Fruit fly (Drosophila melanogaster) whole organism, embryonic: ENCODE results near the gene barc.

Experiments used
- Awh ChIP-seq: fragments of 200-800 bp; sonication (Bioruptor generic); IDR thresholded peaks from 2 replicates; pipeline ENCODE4, ENCODE4 v1.3.6; 2022; ENCODE audit warnings: missing biosample characterization, missing genetic modification characterization
- B-H1 ChIP-seq: fragments of 200-800 bp; sonication (Bioruptor generic); IDR thresholded peaks from 3 replicates; pipeline ENCODE4 v1.3.6; 2022; ENCODE audit warnings: missing biosample characterization, missing genetic modification characterization
- CG10321 ChIP-seq: fragments of 200-800 bp; sonication (Bioruptor generic); IDR thresholded peaks from 2 replicates; pipeline ENCODE4 v1.3.6; 2022; ENCODE audit warnings: missing biosample characterization, missing genetic modification characterization
- CG12219 ChIP-seq: fragments of 200-800 bp; sonication (Bioruptor generic); optimal IDR thresholded peaks from 3 replicates; lab custom pipeline; 2018; ENCODE audit warnings: missing biosample characterization, mild to moderate bottlenecking, missing genetic modification characterization
- CG12769 ChIP-seq: fragments of 200-800 bp; sonication (Bioruptor generic); optimal IDR thresholded peaks from 2 replicates; lab custom pipeline; 2019; ENCODE audit warnings: missing biosample characterization, mild to moderate bottlenecking, missing genetic modification characterization, moderate library complexity
- CG13123 ChIP-seq: fragments of 200-800 bp; sonication (Bioruptor generic); optimal IDR thresholded peaks from 2 replicates; lab custom pipeline; 2016; ENCODE audit warnings: missing biosample characterization, missing genetic modification characterization
- CG14667 ChIP-seq: fragments of 200-800 bp; sonication (Bioruptor generic); IDR thresholded peaks from 2 replicates; pipeline ENCODE4 v1.3.6; 2022; ENCODE audit warnings: missing biosample characterization, missing genetic modification characterization
- CG16815 ChIP-seq: fragments of 200-800 bp; sonication (Bioruptor generic); optimal IDR thresholded peaks from 3 replicates; lab custom pipeline; 2017; ENCODE audit warnings: missing biosample characterization, mild to moderate bottlenecking, missing genetic modification characterization
- CG17328 ChIP-seq: fragments of 200-800 bp; sonication (Bioruptor generic); IDR thresholded peaks from 2 replicates; pipeline ENCODE4 v1.3.6; 2022; ENCODE audit warnings: missing biosample characterization, missing genetic modification characterization
- CG17802 ChIP-seq: fragments of 200-800 bp; sonication (Bioruptor generic); optimal IDR thresholded peaks from 2 replicates; lab custom pipeline; 2018; ENCODE audit warnings: missing biosample characterization, mild to moderate bottlenecking, missing genetic modification characterization, moderate library complexity
- CG1832 ChIP-seq: fragments of 200-800 bp; sonication (Bioruptor generic); optimal IDR thresholded peaks from 2 replicates; lab custom pipeline; 2017; ENCODE audit warnings: missing biosample characterization, mild to moderate bottlenecking, missing genetic modification characterization, inconsistent platforms
- CG2120 ChIP-seq: fragments of 200-800 bp; sonication (Bioruptor generic); optimal IDR thresholded peaks from 3 replicates; lab custom pipeline; 2016; ENCODE audit warnings: missing biosample characterization, missing genetic modification characterization
- CG30403 ChIP-seq: fragments of 200-800 bp; sonication (Bioruptor generic); optimal IDR thresholded peaks from 3 replicates; lab custom pipeline; 2016; ENCODE audit warnings: missing biosample characterization, missing genetic modification characterization
- CG31224 ChIP-seq: fragments of 200-800 bp; sonication (Bioruptor generic); IDR thresholded peaks from 2 replicates; pipeline ENCODE4 v1.3.6; 2022; ENCODE audit warnings: missing biosample characterization, missing genetic modification characterization
- CG32532 ChIP-seq: fragments of 200-800 bp; sonication (Bioruptor generic); IDR thresholded peaks from 2 replicates; pipeline ENCODE4 v1.3.6; 2022; ENCODE audit warnings: missing biosample characterization, missing genetic modification characterization
- CG33557 ChIP-seq: fragments of 200-800 bp; sonication (Bioruptor generic); optimal IDR thresholded peaks from 2 replicates; lab custom pipeline; 2019; ENCODE audit warnings: missing biosample characterization, mild to moderate bottlenecking, missing genetic modification characterization, moderate library complexity
- CG4424 ChIP-seq: fragments of 200-800 bp; sonication (Bioruptor generic); optimal IDR thresholded peaks from 3 replicates; lab custom pipeline; 2016; ENCODE audit warnings: missing biosample characterization, missing genetic modification characterization
- CG4707 ChIP-seq: fragments of 200-800 bp; sonication (Bioruptor generic); optimal IDR thresholded peaks from 2 replicates; lab custom pipeline; 2018; ENCODE audit warnings: missing biosample characterization, mild to moderate bottlenecking, missing genetic modification characterization, moderate library complexity
- CG6175 ChIP-seq: fragments of 200-800 bp; sonication (Bioruptor generic); IDR thresholded peaks from 3 replicates; pipeline ENCODE4 v1.3.6; 2022; ENCODE audit warnings: missing biosample characterization, missing genetic modification characterization
- CG6854 ChIP-seq: fragments of 200-800 bp; sonication (Bioruptor generic); optimal IDR thresholded peaks from 3 replicates; lab custom pipeline; 2017; ENCODE audit warnings: missing biosample characterization, mild to moderate bottlenecking, missing genetic modification characterization
- CG7839 ChIP-seq: fragments of 200-800 bp; sonication (Bioruptor generic); optimal IDR thresholded peaks from 3 replicates; lab custom pipeline; 2018; ENCODE audit warnings: missing biosample characterization, mild to moderate bottlenecking, missing genetic modification characterization, moderate library complexity
- CG9437 ChIP-seq: fragments of 200-800 bp; sonication (Bioruptor generic); optimal IDR thresholded peaks from 2 replicates; lab custom pipeline; 2018; ENCODE audit warnings: missing biosample characterization, mild to moderate bottlenecking, missing genetic modification characterization
- CrebB ChIP-seq: fragments of 200-800 bp; sonication (Bioruptor generic); optimal IDR thresholded peaks from 3 replicates; lab custom pipeline; 2018; ENCODE audit warnings: missing biosample characterization, mild to moderate bottlenecking, missing genetic modification characterization
- D19B ChIP-seq: fragments of 200-800 bp; sonication (Bioruptor generic); optimal IDR thresholded peaks from 2 replicates; lab custom pipeline; 2017; ENCODE audit warnings: missing biosample characterization, mild to moderate bottlenecking, missing genetic modification characterization
- Dbx ChIP-seq: fragments of 200-800 bp; sonication (Bioruptor generic); IDR thresholded peaks from 3 replicates; pipeline ENCODE4 v1.3.6; 2022; ENCODE audit warnings: missing biosample characterization, missing genetic modification characterization
- Fer1 ChIP-seq: fragments of 200-800 bp; sonication (Bioruptor generic); optimal IDR thresholded peaks from 2 replicates; lab custom pipeline; 2017; ENCODE audit warnings: missing biosample characterization, mild to moderate bottlenecking, missing genetic modification characterization
- H2.0 ChIP-seq: fragments of 200-800 bp; sonication (Bioruptor generic); IDR thresholded peaks from 2 replicates; pipeline ENCODE4 v1.3.6; 2022; ENCODE audit warnings: missing biosample characterization, missing genetic modification characterization
- HLH4C ChIP-seq: fragments of 200-800 bp; sonication (Bioruptor generic); IDR thresholded peaks from 3 replicates; pipeline ENCODE4 v1.3.6; 2022; ENCODE audit warnings: missing biosample characterization, missing genetic modification characterization; ENCODE audit not compliant: partially characterized antibody
- Hmr ChIP-seq: fragments of 200-800 bp; sonication (Bioruptor generic); optimal IDR thresholded peaks from 3 replicates; lab custom pipeline; 2017; ENCODE audit warnings: mild to moderate bottlenecking, missing biosample characterization, missing genetic modification reagents, missing genetic modification characterization
- Mad ChIP-seq: fragments of 200-800 bp; sonication (Bioruptor generic); optimal IDR thresholded peaks from 2 replicates; lab custom pipeline; 2016; ENCODE audit warnings: missing biosample characterization, missing genetic modification characterization
- PHDP ChIP-seq: fragments of 200-800 bp; sonication (Bioruptor generic); optimal IDR thresholded peaks from 3 replicates; lab custom pipeline; 2018; ENCODE audit warnings: missing biosample characterization, mild to moderate bottlenecking, missing genetic modification characterization, moderate library complexity
- Ptx1 ChIP-seq: fragments of 200-800 bp; sonication (Bioruptor generic); IDR thresholded peaks from 2 replicates; pipeline ENCODE4 v1.3.6; 2022; ENCODE audit warnings: missing biosample characterization, missing genetic modification characterization
- Rfx ChIP-seq: fragments of 200-800 bp; sonication (Bioruptor generic); IDR thresholded peaks from 2 replicates; pipeline ENCODE4 v1.3.6; 2022; ENCODE audit warnings: missing biosample characterization, missing genetic modification characterization
- Sox102F ChIP-seq: fragments of 200-800 bp; sonication (Bioruptor generic); optimal IDR thresholded peaks from 2 replicates; lab custom pipeline; 2018; ENCODE audit warnings: missing biosample characterization, mild to moderate bottlenecking, missing genetic modification characterization, moderate library complexity
- ara ChIP-seq: fragments of 200-800 bp; sonication (Bioruptor generic); IDR thresholded peaks from 2 replicates; pipeline ENCODE4 v1.3.6; 2022; ENCODE audit warnings: missing biosample characterization, missing genetic modification characterization
- ase ChIP-seq: fragments of 200-800 bp; sonication (Bioruptor generic); IDR thresholded peaks from 3 replicates; pipeline ENCODE4 v1.3.6; 2022; ENCODE audit warnings: missing biosample characterization, missing genetic modification characterization
- ci ChIP-seq: fragments of 200-800 bp; sonication (Bioruptor generic); IDR thresholded peaks from 3 replicates; pipeline ENCODE4 v1.3.6; 2022; ENCODE audit warnings: missing biosample characterization, missing genetic modification characterization
- cwo ChIP-seq: fragments of 200-800 bp; sonication (Bioruptor generic); optimal IDR thresholded peaks from 3 replicates; lab custom pipeline; 2017; ENCODE audit warnings: missing biosample characterization, missing genetic modification characterization, mild to moderate bottlenecking, moderate library complexity, missing genetic modification reagents
- dm ChIP-seq: fragments of 200-800 bp; sonication (Bioruptor generic); optimal IDR thresholded peaks from 3 replicates; lab custom pipeline; 2016; ENCODE audit warnings: missing biosample characterization, missing genetic modification characterization
- dysf ChIP-seq: fragments of 200-800 bp; sonication (Bioruptor generic); IDR thresholded peaks from 3 replicates; pipeline ENCODE4 v1.3.6; 2022; ENCODE audit warnings: missing biosample characterization, missing genetic modification characterization
- eve ChIP-seq, 2 experiments: fragments of >200 bp; optimal IDR thresholded peaks; 2 replicates each; lab custom pipeline; 2017; ENCODE audit warnings: missing biosample characterization in 2 of 2, missing genetic modification characterization in 2 of 2
- gcm2 ChIP-seq: fragments of 200-800 bp; sonication (Bioruptor generic); optimal IDR thresholded peaks from 2 replicates; lab custom pipeline; 2016; ENCODE audit warnings: missing biosample characterization, missing genetic modification characterization
- gro ChIP-seq: fragments of 200-800 bp; sonication (Bioruptor generic); optimal IDR thresholded peaks from 2 replicates; lab custom pipeline; 2016; ENCODE audit warnings: missing biosample characterization, missing genetic modification characterization
- ranshi ChIP-seq: fragments of 200-800 bp; sonication (Bioruptor generic); IDR thresholded peaks from 2 replicates; pipeline ENCODE4 v1.3.6; 2022; ENCODE audit warnings: missing biosample characterization, missing genetic modification characterization
- sd ChIP-seq: fragments of 200-800 bp; sonication (Bioruptor generic); optimal IDR thresholded peaks from 3 replicates; lab custom pipeline; 2018; ENCODE audit warnings: missing biosample characterization, mild to moderate bottlenecking, missing genetic modification characterization, moderate library complexity
- sens ChIP-seq: fragments of 200-800 bp; sonication (Bioruptor generic); peaks from one replicate; lab custom pipeline; 2016; ENCODE audit warnings: missing biosample characterization, missing genetic modification characterization
- shn ChIP-seq: fragments of 200-800 bp; sonication (Bioruptor generic); optimal IDR thresholded peaks from 3 replicates; lab custom pipeline; 2016; ENCODE audit warnings: missing biosample characterization, missing genetic modification characterization
- slou ChIP-seq: fragments of 200-800 bp; sonication (Bioruptor generic); optimal IDR thresholded peaks from 3 replicates; lab custom pipeline; 2016; ENCODE audit warnings: missing biosample characterization, missing genetic modification characterization
- ssp ChIP-seq: fragments of 200-800 bp; sonication (Bioruptor generic); IDR thresholded peaks from 2 replicates; pipeline ENCODE4 v1.3.6; 2022; ENCODE audit warnings: missing biosample characterization, missing genetic modification characterization
- sug ChIP-seq: fragments of 200-800 bp; optimal IDR thresholded peaks from 2 replicates; lab custom pipeline; 2019; ENCODE audit warnings: missing biosample characterization, mild to moderate bottlenecking, missing genetic modification characterization, moderate library complexity
- vvl ChIP-seq: fragments of 200-800 bp; sonication (Bioruptor generic); IDR thresholded peaks from 2 replicates; pipeline ENCODE4 v1.3.6; 2022; ENCODE audit warnings: missing biosample characterization, missing genetic modification characterization
- wdn ChIP-seq: fragments of 200-800 bp; sonication (Bioruptor generic); IDR thresholded peaks from 2 replicates; pipeline ENCODE4 v1.3.6; 2022; ENCODE audit warnings: missing biosample characterization, missing genetic modification characterization

The barc gene

dm6 chr3L:21416921-21417447 is 15.9 kb downstream of the barc start (continued):
- no peak for TF ChIP-seq Fer1 (GFP tag; lab: Kevin White, UChicago)
- no peak for TF ChIP-seq CG4424 (GFP tag; lab: Kevin White, UChicago)
- TF ChIP-seq CG30403, result no peak
- no peak for TF ChIP-seq Ptx1 (GFP tag; lab: Robert Waterston, UW)
- TF ChIP-seq ci (GFP tag; lab: Robert Waterston, UW), result no peak
- TF ChIP-seq HLH4C (GFP tag; lab: Robert Waterston, UW), result no peak
- TF ChIP-seq sug (tag; lab: Kevin White, UChicago), result peak; percentile 12
- no peak for TF ChIP-seq CG12219 (GFP tag; lab: Kevin White, UChicago)
- no peak for TF ChIP-seq CG9437 (GFP tag; lab: Kevin White, UChicago)
- no peak for TF ChIP-seq B-H1 (GFP tag; lab: Robert Waterston, UW)
- no peak for TF ChIP-seq dm
- no peak for TF ChIP-seq ase (GFP tag; lab: Robert Waterston, UW)
- no peak for TF ChIP-seq CG17802 (tag; lab: Kevin White, UChicago)
- no peak for TF ChIP-seq CG4707
- no peak for TF ChIP-seq CG31224
- TF ChIP-seq ranshi (GFP tag; lab: Robert Waterston, UW), result no peak
- TF ChIP-seq H2.0, result no peak
- TF ChIP-seq slou (GFP tag; lab: Kevin White, UChicago), result no peak
- TF ChIP-seq Awh (GFP tag; lab: Robert Waterston, UW), result no peak
- TF ChIP-seq sens (GFP tag; lab: Kevin White, UChicago), result peak; percentile 21
- TF ChIP-seq CG13123 (GFP tag; lab: Kevin White, UChicago), result no peak
- TF ChIP-seq Dbx, result no peak
- no peak for TF ChIP-seq CG6175 (GFP tag; lab: Robert Waterston, UW)
- TF ChIP-seq CG16815, result no peak
- 0 out of 3 replicates have a peak, but pooled peaks have one; percentile 11 for TF ChIP-seq dysf
- TF ChIP-seq CG2120 (GFP tag; lab: Kevin White, UChicago), result peak; percentile 41
- no peak for TF ChIP-seq Sox102F (GFP tag; lab: Kevin White, UChicago)
- TF ChIP-seq CG6854 (GFP tag; lab: Kevin White, UChicago), result no peak
- no peak for TF ChIP-seq ara (GFP tag; lab: Robert Waterston, UW)
- no peak for TF ChIP-seq wdn (GFP tag; lab: Robert Waterston, UW)
- no peak for TF ChIP-seq CG14667
- peak; percentile 91 for TF ChIP-seq cwo
- no peak for TF ChIP-seq CG33557
- no peak for TF ChIP-seq eve (GFP tag; optimal IDR thresholded peaks at IDR 0.05; lab: Kevin White, UChicago)
- TF ChIP-seq vvl, result 0 out of 2 replicates have a peak, but pooled peaks have one; percentile 40
- peak; percentile 10 for TF ChIP-seq Hmr
- TF ChIP-seq CG17328 (GFP tag; lab: Robert Waterston, UW), result no peak
- TF ChIP-seq Rfx, result peak; percentile 11; the same call in 1 of the 2 replicates
- peak; percentile 37; the same call in 1 of the 2 replicates for TF ChIP-seq CG32532 (GFP tag; lab: Robert Waterston, UW)
- TF ChIP-seq PHDP (tag; lab: Kevin White, UChicago), result no peak
- TF ChIP-seq shn (GFP tag; lab: Kevin White, UChicago), result peak; percentile 27
- no peak for TF ChIP-seq CG10321 (GFP tag; lab: Robert Waterston, UW)
- no peak for TF ChIP-seq Mad (GFP tag; lab: Kevin White, UChicago)
- TF ChIP-seq gcm2 (GFP tag; lab: Kevin White, UChicago), result no peak
- TF ChIP-seq CG7839 (tag; lab: Kevin White, UChicago), result peak; percentile 4
- TF ChIP-seq sd (tag; lab: Kevin White, UChicago), result peak; percentile 27
- no peak for TF ChIP-seq ssp (GFP tag; lab: Robert Waterston, UW)
- TF ChIP-seq CG1832 (GFP tag; lab: Kevin White, UChicago), result no peak
- peak; percentile 64 for TF ChIP-seq D19B (GFP tag; lab: Kevin White, UChicago)
- peak; percentile 18 for TF ChIP-seq CG12769 (tag; lab: Kevin White, UChicago)
- no peak for TF ChIP-seq CrebB
- TF ChIP-seq gro (GFP tag; lab: Kevin White, UChicago), result peak; percentile 32
